Worm (Caenorhabditis elegans): Measurements from ENCODE around the gene citk-1.

The citk-1 gene

ce11 chrII:13875734-13876133, 33.0 kb upstream of the citk-1 start, which contains the start of gene ing-3:
Gene ing-3, plus strand, starts transcription at chrII:13876034.
- TF ChIP-seq ceh-82 (tag; optimal IDR thresholded peaks at IDR 0.05): no peak
- TF ChIP-seq lin-15B (tag; optimal IDR thresholded peaks at IDR 0.05): no peak
- TF ChIP-seq nhr-77 (tag; optimal IDR thresholded peaks at IDR 0.05): no peak

ce11 chrII:13877994-13878393, 30.7 kb upstream of the citk-1 start:
- TF ChIP-seq zag-1 (tag; optimal IDR thresholded peaks at IDR 0.05) (no peak), sea-2 (GFP tag; optimal IDR thresholded peaks at IDR 0.05) (no peak), nhr-43 (tag; optimal IDR thresholded peaks at IDR 0.05; ENCODE audit: poor library complexity, severe bottlenecking) (no peak), ZK546.5 (tag; optimal IDR thresholded peaks at IDR 0.05) (no peak), daf-12 (tag; optimal IDR thresholded peaks at IDR 0.05) (no peak), ztf-11 (tag; optimal IDR thresholded peaks at IDR 0.05) (no peak), nhr-76 (tag; optimal IDR thresholded peaks at IDR 0.05) (no peak), jun-1 (tag; optimal IDR thresholded peaks at IDR 0.05) (no peak), mml-1 (tag; optimal IDR thresholded peaks at IDR 0.05) (no peak), ceh-28 (tag; optimal IDR thresholded peaks at IDR 0.05) (no peak), ceh-16 (tag; optimal IDR thresholded peaks at IDR 0.05) (no peak), lin-15B (tag; optimal IDR thresholded peaks at IDR 0.05) (no peak), hmg-11 (tag; optimal IDR thresholded peaks at IDR 0.05) (no peak), nhr-237 (tag; optimal IDR thresholded peaks at IDR 0.05) (no peak), nhr-67 (tag; optimal IDR thresholded peaks at IDR 0.05) (no peak), nhr-12 (tag; optimal IDR thresholded peaks at IDR 0.05) (no peak), unc-39 (tag; optimal IDR thresholded peaks at IDR 0.05) (no peak), eor-1 (tag; optimal IDR thresholded peaks at IDR 0.05) (no peak)

ce11 chrII:13879589-13879988, 29.1 kb upstream of the citk-1 start:
- no peak for TF ChIP-seq nhr-28 (tag; optimal IDR thresholded peaks at IDR 0.05)
- TF ChIP-seq nhr-43 (tag; optimal IDR thresholded peaks at IDR 0.05; ENCODE audit: poor library complexity, severe bottlenecking): no peak
- no peak for TF ChIP-seq pqm-1 (tag; optimal IDR thresholded peaks at IDR 0.05)
- TF ChIP-seq egl-27 (tag; optimal IDR thresholded peaks at IDR 0.05): no peak
- TF ChIP-seq ceh-9 (tag; optimal IDR thresholded peaks at IDR 0.05): no peak
- TF ChIP-seq ceh-82 (tag; optimal IDR thresholded peaks at IDR 0.05): no peak
- no peak for TF ChIP-seq ztf-11 (tag; optimal IDR thresholded peaks at IDR 0.05)
- no peak for TF ChIP-seq daf-12 (tag; optimal IDR thresholded peaks at IDR 0.05)
- no peak for TF ChIP-seq lin-39 (tag; optimal IDR thresholded peaks at IDR 0.05)
- no peak for TF ChIP-seq nhr-67 (tag; optimal IDR thresholded peaks at IDR 0.05)
- no peak for TF ChIP-seq ZK546.5 (tag; optimal IDR thresholded peaks at IDR 0.05)

ce11 chrII:13882405-13882804, 26.3 kb upstream of the citk-1 start, which contains the start of gene hda-10:
Gene hda-10, plus strand, starts transcription at chrII:13882705.
- TF ChIP-seq egl-5 (tag; optimal IDR thresholded peaks at IDR 0.05) (no peak), nhr-76 (tag; optimal IDR thresholded peaks at IDR 0.05) (no peak)

- TF ChIP-seq fos-1 (tag; optimal IDR thresholded peaks at IDR 0.05) (no peak), fkh-10 (GFP tag; optimal IDR thresholded peaks at IDR 0.05) (no peak), ceh-9 (tag; optimal IDR thresholded peaks at IDR 0.05) (no peak), fkh-2 (tag; optimal IDR thresholded peaks at IDR 0.05) (no peak), nhr-67 (tag; optimal IDR thresholded peaks at IDR 0.05) (no peak)
These were observed 22.3 kb upstream of the citk-1 start for ce11 chrII:13886431-13886830.

- peak; percentile 89 for TF ChIP-seq pha-4 (tag; optimal IDR thresholded peaks at IDR 0.05)
- peak; percentile 28 for TF ChIP-seq nhr-77 (tag; optimal IDR thresholded peaks at IDR 0.05)
- TF ChIP-seq nhr-23 (tag; optimal IDR thresholded peaks at IDR 0.05): peak; percentile 32
- peak; percentile 80 for TF ChIP-seq nfya-1 (tag; optimal IDR thresholded peaks at IDR 0.05; ENCODE audit: insufficient read depth)
- TF ChIP-seq snpc-4 (tag; optimal IDR thresholded peaks at IDR 0.05): peak; percentile 25
- peak; percentile 28 for TF ChIP-seq hmg-11 (tag; optimal IDR thresholded peaks at IDR 0.05)
- no peak for TF ChIP-seq lsy-12 (tag; optimal IDR thresholded peaks at IDR 0.05)
- no peak for TF ChIP-seq nhr-11 (tag; optimal IDR thresholded peaks at IDR 0.05)
- TF ChIP-seq lin-15B (tag; optimal IDR thresholded peaks at IDR 0.05): peak; percentile 89
- TF ChIP-seq ceh-28 (tag; optimal IDR thresholded peaks at IDR 0.05): peak; percentile 27
- TF ChIP-seq elt-2 (tag; optimal IDR thresholded peaks at IDR 0.05): peak; percentile 17
- TF ChIP-seq ceh-9 (tag; optimal IDR thresholded peaks at IDR 0.05): no peak
- no peak for TF ChIP-seq skn-1 (tag; optimal IDR thresholded peaks at IDR 0.05)
- peak; percentile 68 for TF ChIP-seq lin-39 (tag; optimal IDR thresholded peaks at IDR 0.05)
These were observed 20.4 kb upstream of the citk-1 start, which contains the start of gene mcd-1 for ce11 chrII:13888278-13888677. Gene mcd-1, plus strand, starts transcription at chrII:13888544.
